Worm (Caenorhabditis elegans) whole organism, young adult: ENCODE results near the gene dpf-4.
A peak's percentile ranks its signal among the peaks of the same experiment; 100 is the strongest.

Experiments
- B0019.2 ChIP-seq: fragments of 200-800 bp; sonication (Bioruptor generic); conservative IDR thresholded peaks from 2 replicates; pipeline ENCODE4 v1.3.6; 2022; ENCODE audit warnings: missing genetic modification reagents, missing genetic modification characterization, missing compliant biosample characterization
- B0035.1 ChIP-seq: sonication (generic microtip); optimal IDR thresholded peaks from 2 replicates; lab custom pipeline; 2016; ENCODE audit warnings: missing genetic modification characterization, mild to moderate bottlenecking, missing compliant biosample characterization, missing genotype, missing genetic modification reagents
- B0261.1 ChIP-seq: sonication (generic microtip); optimal IDR thresholded peaks from 2 replicates; lab custom pipeline; 2016; ENCODE audit warnings: mild to moderate bottlenecking, missing genetic modification characterization, moderate library complexity, missing compliant biosample characterization
- B0336.3 ChIP-seq: fragments of 200-800 bp; sonication (Bioruptor generic); IDR thresholded peaks from 2 replicates; pipeline ENCODE4 v1.3.6; 2022; ENCODE audit warnings: missing genetic modification characterization, missing compliant biosample characterization
- D2030.7 ChIP-seq: fragments of 200-800 bp; sonication (Bioruptor generic); IDR thresholded peaks from 2 replicates; pipeline ENCODE4 v1.3.6; 2022; ENCODE audit warnings: missing genetic modification reagents, missing genetic modification characterization, missing compliant biosample characterization
- F22D6.2 ChIP-seq: sonication (generic microtip); optimal IDR thresholded peaks from 2 replicates; lab custom pipeline; 2016; ENCODE audit warnings: mild to moderate bottlenecking, missing genetic modification characterization, missing compliant biosample characterization
- F49E8.2 ChIP-seq: sonication (generic microtip); optimal IDR thresholded peaks from 3 replicates; lab custom pipeline; 2017; ENCODE audit warnings: missing genetic modification characterization, mild to moderate bottlenecking, missing compliant biosample characterization, antibody characterized with exemption, moderate library complexity; ENCODE audit not compliant: insufficient read depth
- F52B5.7 ChIP-seq: sonication (generic microtip); optimal IDR thresholded peaks from 2 replicates; lab custom pipeline; 2016; ENCODE audit warnings: mild to moderate bottlenecking, missing genetic modification characterization, missing compliant biosample characterization
- F55B11.4 ChIP-seq: sonication (generic microtip); optimal IDR thresholded peaks from 2 replicates; lab custom pipeline; 2016; ENCODE audit warnings: missing compliant biosample characterization, missing genetic modification characterization, borderline replicate concordance; ENCODE audit not compliant: insufficient read depth
- Y95B8A.8 ChIP-seq: fragments of 200-800 bp; sonication (Bioruptor generic); IDR thresholded peaks from 2 replicates; pipeline ENCODE4 v1.3.6; 2022; ENCODE audit warnings: missing genetic modification reagents, missing genetic modification characterization, missing compliant biosample characterization
- ZK185.1 ChIP-seq: sonication (generic microtip); optimal IDR thresholded peaks from 2 replicates; lab custom pipeline; 2016; ENCODE audit warnings: mild to moderate bottlenecking, missing genetic modification characterization, missing compliant biosample characterization; ENCODE audit not compliant: poor library complexity, severe bottlenecking
- akir-1 ChIP-seq: fragments of 200-800 bp; sonication (Bioruptor generic); optimal IDR thresholded peaks from 2 replicates; lab custom pipeline; 2018; ENCODE audit warnings: mild to moderate bottlenecking, missing genetic modification characterization, moderate library complexity, missing compliant biosample characterization
- ama-1 ChIP-seq, 3 experiments: fragments of 150-350 bp in 1 of 3; sonication (generic microtip) in 2 of 3; optimal IDR thresholded peaks; 2 replicates each; lab custom pipeline; 2014 to 2018; ENCODE audit warnings: missing biosample characterization in 2 of 3, missing genetic modification characterization in 2 of 3, missing genetic modification reagents in 2 of 3
- athp-1 ChIP-seq: sonication (generic microtip); optimal IDR thresholded peaks from 2 replicates; lab custom pipeline; 2017; ENCODE audit warnings: mild to moderate bottlenecking, missing genetic modification characterization, missing compliant biosample characterization
- attf-5 ChIP-seq: fragments of 200-800 bp; sonication (Bioruptor generic); optimal IDR thresholded peaks from 2 replicates; lab custom pipeline; 2018; ENCODE audit warnings: mild to moderate bottlenecking, missing genetic modification characterization, missing compliant biosample characterization
- bed-1 ChIP-seq: fragments of 200-800 bp; sonication (Bioruptor generic); IDR thresholded peaks from 2 replicates; pipeline ENCODE4 v1.3.6; 2022; ENCODE audit warnings: missing genetic modification reagents, missing genetic modification characterization, missing compliant biosample characterization
- bed-2 ChIP-seq: fragments of 200-800 bp; sonication (Bioruptor generic); IDR thresholded peaks from 2 replicates; pipeline ENCODE4 v1.3.6; 2022; ENCODE audit warnings: missing genetic modification reagents, missing genetic modification characterization, missing compliant biosample characterization
- ccch-3 ChIP-seq: fragments of 200-800 bp; sonication (Bioruptor generic); optimal IDR thresholded peaks from 2 replicates; lab custom pipeline; 2018; ENCODE audit warnings: mild to moderate bottlenecking, missing genetic modification characterization, missing compliant biosample characterization
- cebp-1 ChIP-seq, 2 experiments: fragments of 200-800 bp in 1 of 2; sonication (Bioruptor generic) in 1 of 2; sonication (generic microtip) in 1 of 2; IDR thresholded peaks in 1 of 2; optimal IDR thresholded peaks in 1 of 2; 2 replicates each; pipeline versions ENCODE4 v1.3.6 to Lab custom; 2017 to 2022; ENCODE audit warnings: missing compliant biosample characterization in 2 of 2, missing genetic modification characterization in 2 of 2, mild to moderate bottlenecking in 1 of 2, missing genetic modification reagents in 1 of 2, moderate library complexity in 1 of 2
- cebp-2 ChIP-seq: fragments of 200-800 bp; sonication (Bioruptor generic); IDR thresholded peaks from 2 replicates; pipeline ENCODE4 v1.3.6; 2022; ENCODE audit warnings: missing genetic modification characterization, missing compliant biosample characterization
- dpff-1 ChIP-seq: sonication (generic microtip); optimal IDR thresholded peaks from 2 replicates; lab custom pipeline; 2017; ENCODE audit warnings: mild to moderate bottlenecking, missing genetic modification characterization, missing compliant biosample characterization
- efl-1 ChIP-seq: fragments of 150-350 bp; optimal IDR thresholded peaks from 2 replicates; lab custom pipeline; 2014; ENCODE audit warnings: missing biosample characterization, missing genetic modification reagents, missing genetic modification characterization
- egl-18 ChIP-seq: fragments of 200-800 bp; sonication (Bioruptor generic); IDR thresholded peaks from 2 replicates; pipeline ENCODE4 v1.3.6; 2022; ENCODE audit warnings: missing genetic modification reagents, missing genetic modification characterization, missing compliant biosample characterization
- hmg-20 ChIP-seq: fragments of 200-800 bp; sonication (Bioruptor generic); IDR thresholded peaks from 2 replicates; pipeline ENCODE4 v1.3.6; 2022; ENCODE audit warnings: missing genetic modification reagents, missing genetic modification characterization, missing compliant biosample characterization
- hsf-1 ChIP-seq: fragments of 200-800 bp; sonication (Bioruptor generic); IDR thresholded peaks from 2 replicates; pipeline ENCODE4 v1.3.6; 2022; ENCODE audit warnings: missing genetic modification reagents, missing genetic modification characterization, missing compliant biosample characterization
- lag-1 ChIP-seq: fragments of 200-800 bp; sonication (Bioruptor generic); IDR thresholded peaks from 2 replicates; pipeline ENCODE4 v1.3.6; 2022; ENCODE audit warnings: missing genetic modification reagents, missing genetic modification characterization, missing compliant biosample characterization
- let-607 ChIP-seq, 2 experiments: fragments of 200-800 bp in 1 of 2; sonication (Bioruptor generic) in 1 of 2; sonication (generic microtip) in 1 of 2; optimal IDR thresholded peaks; 2 replicates each; lab custom pipeline; 2016 to 2018; ENCODE audit warnings: mild to moderate bottlenecking in 2 of 2, missing compliant biosample characterization in 2 of 2, missing genetic modification characterization in 2 of 2, moderate library complexity in 2 of 2, missing genotype in 1 of 2
- lin-35 ChIP-seq, 3 experiments: fragments of 150-350 bp in 2 of 3; sonication (generic microtip) in 1 of 3; optimal IDR thresholded peaks; 2 replicates each; lab custom pipeline; 2014 to 2018; ENCODE audit warnings: missing biosample characterization in 3 of 3, missing genetic modification characterization in 3 of 3, missing genetic modification reagents in 3 of 3
- lin-54 ChIP-seq: fragments of 200-800 bp; sonication (Bioruptor generic); optimal IDR thresholded peaks from 2 replicates; lab custom pipeline; 2018; ENCODE audit warnings: mild to moderate bottlenecking, missing genetic modification characterization, missing compliant biosample characterization
- mcd-1 ChIP-seq: fragments of 200-800 bp; sonication (Bioruptor generic); IDR thresholded peaks from 2 replicates; pipeline ENCODE4 v1.3.6; 2022; ENCODE audit warnings: missing genetic modification reagents, missing genetic modification characterization, missing compliant biosample characterization
- nhr-80 ChIP-seq: sonication (generic microtip); optimal IDR thresholded peaks from 2 replicates; lab custom pipeline; 2016; ENCODE audit warnings: missing genetic modification characterization, missing compliant biosample characterization
- repo-1 ChIP-seq: sonication (generic microtip); optimal IDR thresholded peaks from 2 replicates; lab custom pipeline; 2017; ENCODE audit warnings: mild to moderate bottlenecking, missing genetic modification characterization, missing compliant biosample characterization
- rpc-1 ChIP-seq, 2 experiments: fragments of 150-350 bp in 1 of 2; sonication (generic microtip) in 1 of 2; optimal IDR thresholded peaks; 2 replicates each; lab custom pipeline; 2014 to 2018; ENCODE audit warnings: missing biosample characterization in 1 of 2, missing genetic modification characterization in 1 of 2, missing genetic modification reagents in 1 of 2, missing genotype in 1 of 2
- sea-2 ChIP-seq: fragments of 200-800 bp; sonication (Bioruptor generic); IDR thresholded peaks from 2 replicates; pipeline ENCODE4 v1.3.6; 2022; ENCODE audit warnings: missing genetic modification characterization, missing compliant biosample characterization
- snpc-3.4 ChIP-seq: sonication (generic microtip); optimal IDR thresholded peaks from 2 replicates; lab custom pipeline; 2017; ENCODE audit warnings: missing genetic modification characterization, mild to moderate bottlenecking, missing compliant biosample characterization, antibody characterized with exemption, moderate library complexity, missing genotype, missing genetic modification reagents
- snpc-4 ChIP-seq, 5 experiments: fragments of 150-350 bp in 1 of 5; sonication (generic microtip) in 4 of 5; optimal IDR thresholded peaks; 2 replicates each; lab custom pipeline; 2014 to 2018; ENCODE audit warnings: missing genetic modification characterization in 5 of 5, missing biosample characterization in 3 of 5, antibody characterized with exemption in 2 of 5, mild to moderate bottlenecking in 2 of 5, missing compliant biosample characterization in 2 of 5, missing genotype in 2 of 5, moderate library complexity in 2 of 5, missing genetic modification reagents in 1 of 5
- somi-1 ChIP-seq: fragments of 200-800 bp; sonication (Bioruptor generic); optimal IDR thresholded peaks from 2 replicates; lab custom pipeline; 2018; ENCODE audit warnings: mild to moderate bottlenecking, missing genetic modification characterization, missing compliant biosample characterization
- sptf-2 ChIP-seq: fragments of 200-800 bp; sonication (Bioruptor generic); optimal IDR thresholded peaks from 2 replicates; lab custom pipeline; 2018; ENCODE audit warnings: mild to moderate bottlenecking, missing genetic modification characterization, missing compliant biosample characterization
- ztf-26 ChIP-seq: sonication (generic microtip); optimal IDR thresholded peaks from 2 replicates; lab custom pipeline; 2017; ENCODE audit warnings: missing genetic modification characterization, missing compliant biosample characterization
- ztf-28 ChIP-seq: fragments of 200-800 bp; sonication (Bioruptor generic); IDR thresholded peaks from 2 replicates; pipeline ENCODE4 v1.3.6; 2022; ENCODE audit warnings: missing genetic modification reagents, missing genetic modification characterization, missing compliant biosample characterization
- ztf-6 ChIP-seq: fragments of 200-800 bp; sonication (Bioruptor generic); IDR thresholded peaks from 2 replicates; pipeline ENCODE4 v1.3.6; 2022; ENCODE audit warnings: missing genetic modification reagents, missing genetic modification characterization, missing compliant biosample characterization

The dpf-4 gene

ce11 chrIII:5853240-5853639, 5.9 kb upstream of the dpf-4 start, which contains the start of gene ddx-23 (continued):
- TF ChIP-seq snpc-4 (GFP tag; optimal IDR thresholded peaks at IDR 0.05; lab: Kevin White, UChicago) (no peak), snpc-4 (tag; optimal IDR thresholded peaks at IDR 0.05; lab: Kevin White, UChicago) (peak in 2 of 4 experiments; percentile 40 to 45), snpc-3.4 (tag; lab: Kevin White, UChicago) (peak; percentile 69), somi-1 (no peak), ama-1 (optimal IDR thresholded peaks at IDR 0.05; lab: Kevin White, UChicago) (peak; percentile 23), ama-1 (GFP tag; optimal IDR thresholded peaks at IDR 0.05; lab: Kevin White, UChicago) (peak; percentile 14 to 53), hsf-1 (GFP tag; lab: Robert Waterston, UW) (no peak; the same call in 1 of the 2 replicates), repo-1 (peak; percentile 62), attf-5 (peak; percentile 9), let-607 (tag; optimal IDR thresholded peaks at IDR 0.05; lab: Kevin White, UChicago) (no peak), ZK185.1 (peak; percentile 57), F55B11.4 (tag; lab: Kevin White, UChicago) (no peak), ztf-26 (tag; lab: Kevin White, UChicago) (no peak), F22D6.2 (tag; lab: Kevin White, UChicago) (no peak), Y95B8A.8 (GFP tag; lab: Robert Waterston, UW) (0 out of 2 replicates have a peak, but pooled peaks have one; percentile 65), B0019.2 (GFP tag; lab: Robert Waterston, UW) (no peak), egl-18 (GFP tag; lab: Robert Waterston, UW) (no peak), athp-1 (tag; lab: Kevin White, UChicago) (peak; percentile 19), B0035.1 (tag; lab: Kevin White, UChicago) (no peak), B0261.1 (tag; lab: Kevin White, UChicago) (no peak), rpc-1 (optimal IDR thresholded peaks at IDR 0.05; lab: Kevin White, UChicago) (no peak), rpc-1 (tag; optimal IDR thresholded peaks at IDR 0.05; lab: Kevin White, UChicago) (no peak), sptf-2 (no peak), sea-2 (GFP tag; lab: Robert Waterston, UW) (no peak), B0336.3 (GFP tag; lab: Robert Waterston, UW) (peak; percentile 40; the same call in 1 of the 2 replicates), D2030.7 (no peak), cebp-1 (GFP tag; IDR thresholded peaks at IDR 0.05; lab: Robert Waterston, UW) (no peak), cebp-1 (tag; optimal IDR thresholded peaks at IDR 0.05; lab: Kevin White, UChicago) (peak; percentile 39), ztf-28 (GFP tag; lab: Robert Waterston, UW) (no peak), akir-1 (GFP tag; lab: Kevin White, UChicago) (no peak), bed-2 (GFP tag; lab: Robert Waterston, UW) (no peak), F49E8.2 (peak; percentile 30), lag-1 (no peak), nhr-80 (tag; lab: Kevin White, UChicago) (no peak), lin-35 (GFP tag; optimal IDR thresholded peaks at IDR 0.05; lab: Kevin White, UChicago) (peak in 1 of 3 experiments; percentile 61), cebp-2 (no peak), mcd-1 (GFP tag; lab: Robert Waterston, UW) (no peak), F52B5.7 (peak; percentile 57), efl-1 (peak; percentile 12), dpff-1 (no peak), hmg-20 (GFP tag; lab: Robert Waterston, UW) (no peak), lin-54 (peak; percentile 35), ztf-6 (GFP tag; lab: Robert Waterston, UW) (no peak), bed-1 (GFP tag; lab: Robert Waterston, UW) (peak; percentile 29; the same call in 1 of the 2 replicates), ccch-3 (GFP tag; lab: Kevin White, UChicago) (no peak)
- TF ChIP-seq, all 124 proteins: peak for 37
